Worm (Caenorhabditis elegans): Measurements from ENCODE around the gene C14A6.6.

ce11 chrV:18161228-18161627 lies 5.8 kb downstream of the C14A6.6 start, which contains the start of gene C14A6.13:
- TF ChIP-seq pha-4 (tag; optimal IDR thresholded peaks at IDR 0.05) = no peak
- TF ChIP-seq ham-2 (GFP tag; optimal IDR thresholded peaks at IDR 0.05) = no peak
- TF ChIP-seq snpc-4 (tag; optimal IDR thresholded peaks at IDR 0.05) = no peak
- TF ChIP-seq mep-1 (tag; optimal IDR thresholded peaks at IDR 0.05) = no peak

Measured in whole organism, mixed stage, embryonic.